Fruit fly (Drosophila melanogaster) whole organism, adult: ENCODE results near the gene Aps.

Source experiments
- CG11617 ChIP-seq: fragments of 200-800 bp; sonication (Bioruptor generic); optimal IDR thresholded peaks from 2 replicates; lab custom pipeline; 2017; ENCODE audit warnings: mild to moderate bottlenecking, missing biosample characterization, missing genetic modification reagents, missing genetic modification characterization
- CG12768 ChIP-seq: fragments of 200-800 bp; sonication (Bioruptor generic); optimal IDR thresholded peaks from 2 replicates; lab custom pipeline; 2017; ENCODE audit warnings: missing biosample characterization, missing genetic modification characterization, mild to moderate bottlenecking, moderate library complexity, missing genetic modification reagents
- CG1620 ChIP-seq: fragments of 200-800 bp; sonication (Bioruptor generic); optimal IDR thresholded peaks from 2 replicates; lab custom pipeline; 2016; ENCODE audit warnings: missing biosample characterization, missing genetic modification characterization
- CG33017 ChIP-seq: fragments of 200-800 bp; sonication (Bioruptor generic); optimal IDR thresholded peaks from 2 replicates; lab custom pipeline; 2018; ENCODE audit warnings: missing biosample characterization, mild to moderate bottlenecking, missing genetic modification characterization, moderate library complexity
- CG5204 ChIP-seq: fragments of 200-800 bp; sonication (Bioruptor generic); optimal IDR thresholded peaks from 2 replicates; lab custom pipeline; 2016; ENCODE audit warnings: missing biosample characterization, missing genetic modification characterization
- CG7101 ChIP-seq: fragments of 200-800 bp; sonication (Bioruptor generic); optimal IDR thresholded peaks from 2 replicates; lab custom pipeline; 2018; ENCODE audit warnings: missing biosample characterization, mild to moderate bottlenecking, missing genetic modification characterization, moderate library complexity
- Clk ChIP-seq: fragments of 200-800 bp; sonication (Bioruptor generic); optimal IDR thresholded peaks from 2 replicates; lab custom pipeline; 2017; ENCODE audit warnings: missing biosample characterization, missing genetic modification characterization
- Mnt ChIP-seq: fragments of 200-800 bp; sonication (Bioruptor generic); optimal IDR thresholded peaks from 2 replicates; lab custom pipeline; 2016; ENCODE audit warnings: missing biosample characterization, mild to moderate bottlenecking, missing genetic modification characterization
- cic ChIP-seq: fragments of 200-800 bp; sonication (Bioruptor generic); optimal IDR thresholded peaks from 2 replicates; lab custom pipeline; 2017; ENCODE audit warnings: missing biosample characterization, mild to moderate bottlenecking, missing genetic modification characterization, moderate library complexity
- cnc ChIP-seq, 2 experiments: fragments of >200 bp; optimal IDR thresholded peaks; 2 replicates each; lab custom pipeline; 2017
- ovo ChIP-seq: fragments of 200-800 bp; sonication (Bioruptor generic); optimal IDR thresholded peaks from 2 replicates; lab custom pipeline; 2016; ENCODE audit warnings: missing biosample characterization, missing genetic modification characterization
- pad ChIP-seq: fragments of 200-800 bp; sonication (Bioruptor generic); optimal IDR thresholded peaks from 3 replicates; lab custom pipeline; 2017; ENCODE audit warnings: missing biosample characterization, missing genetic modification characterization, mild to moderate bottlenecking, moderate library complexity, missing genetic modification reagents

DNA sequence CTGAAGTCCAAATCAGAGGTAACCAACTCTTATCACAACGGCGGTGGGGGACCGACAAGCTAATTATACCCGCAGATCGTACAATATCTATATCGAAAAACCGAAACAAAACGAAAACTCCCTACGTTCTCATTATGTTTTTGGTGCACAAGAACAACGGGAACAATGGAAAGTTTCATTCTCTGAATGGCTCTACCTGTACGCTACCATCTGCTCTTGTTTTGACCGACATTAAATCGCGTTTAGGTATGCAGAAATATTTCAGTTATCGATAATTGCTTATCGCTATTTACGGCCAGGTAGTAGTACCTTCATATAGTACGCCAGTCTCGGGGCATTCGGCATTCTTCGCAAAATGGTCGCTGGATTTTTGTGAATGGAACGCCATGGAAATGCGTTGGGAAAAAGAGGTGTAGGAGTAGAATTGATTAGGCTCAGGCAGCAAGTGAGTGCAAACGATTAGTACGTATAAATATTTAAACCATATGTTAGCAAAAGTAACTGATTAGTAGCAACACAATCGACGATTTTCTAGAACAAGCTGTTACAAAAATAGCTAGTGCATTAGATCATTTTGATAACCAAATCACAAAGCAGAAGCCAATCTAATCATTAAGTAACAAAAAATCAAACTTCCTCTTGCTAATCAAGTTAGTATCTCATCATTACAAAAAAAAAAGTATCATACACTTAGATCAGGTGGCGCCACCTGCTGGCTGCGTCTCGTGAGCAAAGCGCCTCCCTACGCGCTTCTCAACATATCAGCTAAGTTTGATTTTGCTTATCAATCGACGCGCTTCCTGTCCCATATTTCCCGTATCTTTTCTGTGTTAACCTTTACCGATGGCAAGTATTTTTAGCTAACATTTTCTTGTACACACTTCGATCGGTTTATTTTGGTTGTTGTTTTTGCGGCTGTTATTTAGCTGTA is 36.1 kb downstream of the Aps start:
- no peak for TF ChIP-seq Clk (GFP tag; lab: Kevin White, UChicago)
- TF ChIP-seq ovo (GFP tag; lab: Kevin White, UChicago) = no peak
- TF ChIP-seq CG11617 (GFP tag; lab: Kevin White, UChicago) = no peak
- TF ChIP-seq CG1620 (GFP tag; lab: Kevin White, UChicago) = no peak
- TF ChIP-seq cnc (optimal IDR thresholded peaks at IDR 0.05; lab: Kevin White, UChicago) = no peak
- no peak for TF ChIP-seq CG12768 (GFP tag; lab: Kevin White, UChicago)
- no peak for TF ChIP-seq CG7101 (tag; lab: Kevin White, UChicago)
- TF ChIP-seq CG33017 (tag; lab: Kevin White, UChicago) = no peak
- no peak for TF ChIP-seq Mnt (GFP tag; lab: Kevin White, UChicago)
- TF ChIP-seq CG5204 (GFP tag; lab: Kevin White, UChicago) = no peak
- peak; percentile 88 for TF ChIP-seq cic
- TF ChIP-seq pad (GFP tag; lab: Kevin White, UChicago) = no peak
